Worm (Caenorhabditis elegans) whole organism, L3 larva: ENCODE measurements around the gene W06E11.1.

Experiments used
- ceh-82 ChIP-seq: fragments of 150-350 bp; optimal IDR thresholded peaks from 2 replicates; lab custom pipeline; 2014; ENCODE audit warnings: missing biosample characterization, missing genetic modification characterization
- egl-27 ChIP-seq: sonication (generic microtip); optimal IDR thresholded peaks from 4 replicates; lab custom pipeline; 2017; ENCODE audit warnings: missing biosample characterization, missing genetic modification reagents, missing genetic modification characterization
- egl-5 ChIP-seq: fragments of 150-350 bp; optimal IDR thresholded peaks from 2 replicates; lab custom pipeline; 2017; ENCODE audit warnings: missing biosample characterization, missing genetic modification reagents, missing genetic modification characterization, inconsistent platforms
- fkh-10 ChIP-seq: sonication (generic microtip); optimal IDR thresholded peaks from 2 replicates; lab custom pipeline; 2017; ENCODE audit warnings: missing biosample characterization, missing genetic modification reagents, missing genetic modification characterization
- hmg-11 ChIP-seq: sonication (generic microtip); optimal IDR thresholded peaks from 2 replicates; lab custom pipeline; 2016; ENCODE audit warnings: missing genetic modification characterization, missing compliant biosample characterization
- jun-1 ChIP-seq: fragments of 150-350 bp; optimal IDR thresholded peaks from 2 replicates; lab custom pipeline; 2014; ENCODE audit warnings: missing biosample characterization, missing genetic modification reagents, missing genetic modification characterization
- lsy-12 ChIP-seq: sonication (generic microtip); optimal IDR thresholded peaks from 2 replicates; lab custom pipeline; 2016; ENCODE audit warnings: mild to moderate bottlenecking, missing genetic modification characterization, missing compliant biosample characterization
- snpc-4 ChIP-seq: fragments of 150-350 bp; optimal IDR thresholded peaks from 2 replicates; lab custom pipeline; 2014; ENCODE audit warnings: missing biosample characterization, missing genetic modification characterization
- zag-1 ChIP-seq: fragments of 150-350 bp; optimal IDR thresholded peaks from 2 replicates; lab custom pipeline; 2014; ENCODE audit warnings: missing biosample characterization, missing genetic modification characterization
- ztf-4 ChIP-seq: fragments of 150-350 bp; optimal IDR thresholded peaks from 2 replicates; lab custom pipeline; 2014; ENCODE audit warnings: missing biosample characterization, missing genetic modification characterization

DNA sequence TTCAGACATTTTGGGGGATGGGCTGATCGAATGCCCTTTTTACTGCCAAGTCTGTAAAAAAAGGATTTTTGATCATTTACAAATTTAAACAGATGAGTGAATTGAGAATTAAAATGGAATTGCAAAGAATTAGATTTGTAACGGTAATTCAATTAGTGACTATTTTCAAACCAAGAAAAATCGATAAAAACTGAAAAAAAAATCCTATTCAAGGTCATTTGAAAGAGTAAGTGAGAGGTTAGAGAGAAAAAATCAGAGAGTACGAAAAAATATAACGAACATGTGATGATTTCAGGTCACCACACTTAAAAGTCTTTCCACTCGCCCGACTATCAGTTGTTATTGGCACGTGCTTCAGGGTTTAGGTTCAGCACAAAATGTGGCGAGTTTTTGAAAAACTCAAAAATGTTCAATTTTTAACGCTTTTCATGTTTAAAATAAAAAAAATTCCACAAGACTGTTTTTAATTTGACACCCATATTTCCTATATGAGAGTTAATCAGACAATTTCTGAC lies 21.6 kb upstream of the W06E11.1 start, which contains the start of gene T19C3.4:
- no peak for TF ChIP-seq hmg-11 (tag; lab: Kevin White, UChicago)
- TF ChIP-seq snpc-4: no peak
- no peak for TF ChIP-seq egl-27 (tag; lab: Kevin White, UChicago)
- no peak for TF ChIP-seq jun-1 (tag; lab: Kevin White, UChicago)
- TF ChIP-seq ztf-4: no peak
- no peak for TF ChIP-seq zag-1 (tag; lab: Kevin White, UChicago)
- TF ChIP-seq ceh-82: no peak
- no peak for TF ChIP-seq lsy-12 (tag; lab: Kevin White, UChicago)
- TF ChIP-seq egl-5 (tag; lab: Kevin White, UChicago): no peak
- no peak for TF ChIP-seq fkh-10 (GFP tag; lab: Kevin White, UChicago)
